Fruit fly (Drosophila melanogaster): ENCODE results near the gene Mrp4.

Mrp4 gene

DNA sequence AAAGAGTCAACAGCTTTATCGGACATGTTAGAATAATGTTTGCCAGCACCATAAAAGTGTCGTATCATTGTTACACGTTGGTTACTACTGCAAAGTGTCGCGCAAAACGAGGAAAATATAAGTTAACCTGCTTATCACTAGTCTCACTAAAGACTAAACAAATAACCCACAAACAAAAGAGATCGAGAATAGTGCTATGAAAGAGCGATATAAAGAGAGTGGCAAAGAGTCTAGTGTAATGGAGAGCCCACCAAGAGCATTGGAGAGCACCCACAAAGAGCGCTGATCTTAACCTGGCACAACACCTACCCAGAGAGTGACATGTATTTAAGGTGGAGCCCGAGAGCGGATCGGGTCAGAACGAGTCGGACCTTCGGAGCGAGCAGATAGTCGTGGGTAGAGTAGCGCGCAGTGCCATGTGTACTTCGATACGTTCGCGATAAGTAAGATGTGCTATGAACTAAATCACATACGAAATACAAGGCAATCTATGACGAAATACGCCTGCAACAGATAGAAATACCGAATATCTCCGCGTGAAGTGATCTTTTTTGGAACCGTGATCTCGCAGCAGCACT, at the start of gene Mrp4:
Gene Mrp4 (plus strand): TSS at position 378 of the 578 bp plus-strand sequence.
- TF ChIP-seq CG14711 (tag; optimal IDR thresholded peaks at IDR 0.05) (peak; percentile 26), ovo (GFP tag; optimal IDR thresholded peaks at IDR 0.05) (no peak), toe (GFP tag; optimal IDR thresholded peaks at IDR 0.05) (no peak), Clk (GFP tag; optimal IDR thresholded peaks at IDR 0.05) (peak; percentile 25), CG7101 (tag; optimal IDR thresholded peaks at IDR 0.05) (peak; percentile 50), CG7045 (GFP tag; optimal IDR thresholded peaks at IDR 0.05) (peak; percentile 37), CG12768 (GFP tag; optimal IDR thresholded peaks at IDR 0.05) (peak; percentile 59), tj (GFP tag; optimal IDR thresholded peaks at IDR 0.05) (peak; percentile 41), CG11617 (GFP tag; optimal IDR thresholded peaks at IDR 0.05) (peak; percentile 56), CG33017 (tag; optimal IDR thresholded peaks at IDR 0.05) (peak; percentile 71), cic (GFP tag; optimal IDR thresholded peaks at IDR 0.05) (peak; percentile 10), Crg-1 (GFP tag; optimal IDR thresholded peaks at IDR 0.05) (no peak), Hr96 (GFP tag; optimal IDR thresholded peaks at IDR 0.05) (peak; percentile 23), pad (GFP tag; optimal IDR thresholded peaks at IDR 0.05) (no peak), cnc (optimal IDR thresholded peaks at IDR 0.05) (peak in 1 of 2 experiments; percentile 75), CG1620 (GFP tag; optimal IDR thresholded peaks at IDR 0.05) (no peak), Mnt (GFP tag; optimal IDR thresholded peaks at IDR 0.05) (peak; percentile 96), CG5204 (GFP tag; optimal IDR thresholded peaks at IDR 0.05) (no peak), bab1 (GFP tag; optimal IDR thresholded peaks at IDR 0.05) (peak; percentile 36), kay (GFP tag; ENCODE audit: borderline replicate concordance) (peak; percentile 93)

DNA sequence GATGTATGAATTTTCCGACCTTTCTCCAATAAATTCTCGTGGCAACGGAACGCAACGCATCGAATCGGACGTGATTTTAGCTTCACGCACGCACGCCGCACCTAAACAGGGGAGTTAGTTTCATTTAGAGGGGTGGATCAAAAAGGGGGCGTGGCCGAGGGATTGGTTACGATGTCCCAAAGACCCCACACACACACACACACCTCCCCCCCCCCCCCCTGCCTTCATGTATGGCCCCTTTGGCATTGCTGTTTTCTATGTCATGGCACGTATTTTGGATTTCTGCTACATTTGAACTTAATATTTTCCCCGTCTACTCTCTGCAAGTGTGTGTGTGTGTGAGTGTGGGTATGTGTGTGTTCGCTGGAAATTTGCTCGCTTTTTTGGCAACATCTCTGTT, 37.2 kb upstream of the Mrp4 start:
- TF ChIP-seq CG5204 (GFP tag; optimal IDR thresholded peaks at IDR 0.05) (no peak), toe (GFP tag; optimal IDR thresholded peaks at IDR 0.05) (no peak), CG14711 (tag; optimal IDR thresholded peaks at IDR 0.05) (no peak), cnc (optimal IDR thresholded peaks at IDR 0.05) (no peak), cic (GFP tag; optimal IDR thresholded peaks at IDR 0.05) (no peak), pad (GFP tag; optimal IDR thresholded peaks at IDR 0.05) (no peak)

DNA sequence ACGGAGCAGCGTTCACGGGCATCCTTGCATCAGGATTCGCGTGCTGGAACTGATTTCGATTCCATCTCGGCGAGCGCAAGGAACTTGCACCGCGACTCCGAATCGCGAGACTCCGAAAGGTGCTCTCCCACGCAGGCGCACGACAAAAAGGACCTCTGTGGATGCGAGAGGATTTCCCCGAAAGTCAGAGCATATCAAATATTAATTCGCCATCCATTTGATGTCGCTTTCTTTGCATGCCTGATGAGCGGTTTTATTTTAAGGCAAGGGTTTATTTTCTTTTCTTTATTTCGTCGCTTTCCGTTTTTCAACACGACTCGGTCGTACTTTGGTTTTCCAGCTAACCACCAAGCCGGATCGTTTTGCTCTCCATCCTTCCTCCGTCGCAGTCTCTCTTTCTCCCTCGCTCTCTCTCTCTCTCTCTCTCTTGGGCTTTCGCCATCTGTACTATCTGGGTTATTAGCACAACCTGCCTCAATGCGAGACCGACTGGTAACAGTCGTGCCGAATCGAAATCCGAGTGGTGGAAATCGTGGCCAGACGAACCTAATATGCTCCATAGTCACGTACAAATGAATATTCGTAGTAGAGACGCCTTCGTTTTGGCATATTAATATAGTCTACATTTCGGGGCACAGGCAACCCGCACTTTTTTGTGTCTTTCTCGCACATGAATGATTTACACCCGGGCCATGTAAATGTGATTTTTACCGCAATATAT, 26.0 kb upstream of the Mrp4 start, which contains the start of gene dpr4:
Gene dpr4 (minus strand): TSS at position 51 of the 721 bp plus-strand sequence.
- TF ChIP-seq Mnt (GFP tag; optimal IDR thresholded peaks at IDR 0.05) (no peak), CG12768 (GFP tag; optimal IDR thresholded peaks at IDR 0.05) (no peak), cnc (optimal IDR thresholded peaks at IDR 0.05) (no peak), Crg-1 (GFP tag; optimal IDR thresholded peaks at IDR 0.05) (no peak), bab1 (GFP tag; optimal IDR thresholded peaks at IDR 0.05) (no peak), CG14711 (tag; optimal IDR thresholded peaks at IDR 0.05) (no peak), CG11617 (GFP tag; optimal IDR thresholded peaks at IDR 0.05) (no peak), tj (GFP tag; optimal IDR thresholded peaks at IDR 0.05) (no peak), CG7045 (GFP tag; optimal IDR thresholded peaks at IDR 0.05) (no peak), Hr96 (GFP tag; optimal IDR thresholded peaks at IDR 0.05) (no peak), toe (GFP tag; optimal IDR thresholded peaks at IDR 0.05) (no peak), CG7101 (tag; optimal IDR thresholded peaks at IDR 0.05) (no peak), CG33017 (tag; optimal IDR thresholded peaks at IDR 0.05) (no peak), Clk (GFP tag; optimal IDR thresholded peaks at IDR 0.05) (no peak), cic (GFP tag; optimal IDR thresholded peaks at IDR 0.05) (no peak), CG1620 (GFP tag; optimal IDR thresholded peaks at IDR 0.05) (no peak)

DNA sequence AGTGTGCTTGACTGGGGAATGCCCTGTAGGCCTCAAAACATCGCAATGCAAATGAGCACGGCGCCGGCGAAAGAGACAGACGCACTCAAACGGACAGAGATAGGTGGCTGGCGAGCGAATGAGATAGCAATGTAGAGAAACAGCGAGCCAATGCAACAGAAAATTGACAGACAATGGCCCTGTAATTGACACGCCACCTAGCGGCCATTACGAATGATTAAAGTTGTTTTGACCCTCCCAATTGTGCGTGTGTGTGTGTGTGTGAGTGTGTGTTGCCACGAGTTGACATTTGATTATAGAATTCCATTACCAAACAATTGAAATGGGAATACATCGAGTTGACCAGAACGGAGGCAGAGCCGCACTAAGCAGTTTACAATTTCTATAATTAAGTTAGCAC, 24.9 kb upstream of the Mrp4 start:
- TF ChIP-seq Mnt (GFP tag; optimal IDR thresholded peaks at IDR 0.05) (no peak), cic (GFP tag; optimal IDR thresholded peaks at IDR 0.05) (no peak), toe (GFP tag; optimal IDR thresholded peaks at IDR 0.05) (no peak), CG1620 (GFP tag; optimal IDR thresholded peaks at IDR 0.05) (no peak), CG11617 (GFP tag; optimal IDR thresholded peaks at IDR 0.05) (no peak), CG7101 (tag; optimal IDR thresholded peaks at IDR 0.05) (no peak), pad (GFP tag; optimal IDR thresholded peaks at IDR 0.05) (no peak), tj (GFP tag; optimal IDR thresholded peaks at IDR 0.05) (no peak), cnc (optimal IDR thresholded peaks at IDR 0.05) (no peak), CG12768 (GFP tag; optimal IDR thresholded peaks at IDR 0.05) (no peak), Crg-1 (GFP tag; optimal IDR thresholded peaks at IDR 0.05) (no peak), Clk (GFP tag; optimal IDR thresholded peaks at IDR 0.05) (no peak), CG14711 (tag; optimal IDR thresholded peaks at IDR 0.05) (no peak), CG33017 (tag; optimal IDR thresholded peaks at IDR 0.05) (no peak)

DNA sequence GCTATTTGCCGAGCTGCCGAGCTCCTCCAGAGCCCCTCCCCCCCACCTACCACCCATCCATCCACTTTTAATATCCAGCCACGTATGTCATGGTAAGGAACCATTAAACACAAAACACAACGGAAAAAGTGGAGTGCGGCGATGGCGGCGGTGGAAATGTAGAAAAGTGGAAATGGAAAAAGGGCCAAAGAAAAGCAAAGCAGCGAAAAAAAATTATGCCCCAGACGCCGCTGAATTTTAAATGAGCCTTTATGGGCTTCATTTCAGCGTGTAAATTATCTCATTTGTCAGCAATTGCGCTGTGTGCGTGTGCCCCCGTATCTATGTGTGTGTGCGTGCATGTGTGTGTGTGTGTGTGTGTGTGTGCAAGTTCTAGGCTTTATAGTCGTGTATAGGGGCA, 18.0 kb upstream of the Mrp4 start:
- TF ChIP-seq Crg-1 (GFP tag; optimal IDR thresholded peaks at IDR 0.05) (no peak), Clk (GFP tag; optimal IDR thresholded peaks at IDR 0.05) (no peak), CG14711 (tag; optimal IDR thresholded peaks at IDR 0.05) (no peak), Mnt (GFP tag; optimal IDR thresholded peaks at IDR 0.05) (no peak), CG7101 (tag; optimal IDR thresholded peaks at IDR 0.05) (no peak), tj (GFP tag; optimal IDR thresholded peaks at IDR 0.05) (no peak), CG7045 (GFP tag; optimal IDR thresholded peaks at IDR 0.05) (no peak), CG33017 (tag; optimal IDR thresholded peaks at IDR 0.05) (no peak), kay (GFP tag; ENCODE audit: borderline replicate concordance) (no peak), bab1 (GFP tag; optimal IDR thresholded peaks at IDR 0.05) (no peak), pad (GFP tag; optimal IDR thresholded peaks at IDR 0.05) (no peak), cic (GFP tag; optimal IDR thresholded peaks at IDR 0.05) (no peak), toe (GFP tag; optimal IDR thresholded peaks at IDR 0.05) (no peak), ovo (GFP tag; optimal IDR thresholded peaks at IDR 0.05) (no peak), CG11617 (GFP tag; optimal IDR thresholded peaks at IDR 0.05) (no peak), CG5204 (GFP tag; optimal IDR thresholded peaks at IDR 0.05) (no peak), cnc (optimal IDR thresholded peaks at IDR 0.05) (no peak), CG1620 (GFP tag; optimal IDR thresholded peaks at IDR 0.05) (no peak), Hr96 (GFP tag; optimal IDR thresholded peaks at IDR 0.05) (no peak), CG12768 (GFP tag; optimal IDR thresholded peaks at IDR 0.05) (no peak)
